Fruit fly (Drosophila melanogaster) whole organism: ENCODE results near the gene teq.

Experiments
- CG8478 ChIP-seq: fragments of >200 bp; optimal IDR thresholded peaks from 2 replicates; lab custom pipeline; 2018; ENCODE audit warnings: inconsistent platforms
- Dll ChIP-seq: fragments of >200 bp; optimal IDR thresholded peaks from 2 replicates; lab custom pipeline; 2017
- EcR ChIP-seq, 2 experiments: fragments of >200 bp; optimal IDR thresholded peaks; 2 replicates each; lab custom pipeline; 2017; ENCODE audit warnings: missing biosample characterization in 2 of 2, missing genetic modification characterization in 2 of 2, missing genetic modification reagents in 2 of 2
- pan ChIP-seq: fragments of >200 bp; optimal IDR thresholded peaks from 2 replicates; lab custom pipeline; 2017
- psq ChIP-seq: fragments of >200 bp; optimal IDR thresholded peaks from 2 replicates; lab custom pipeline; 2017
- usp ChIP-seq: fragments of >200 bp; optimal IDR thresholded peaks from 2 replicates; lab custom pipeline; 2017; ENCODE audit warnings: missing biosample characterization, missing genetic modification characterization, mixed read lengths

teq gene

dm6 chr3L:9074285-9074684 is at the start of gene teq:
Gene teq (plus strand): TSS chr3L:9074643.
- no peak for TF ChIP-seq EcR (GFP tag; optimal IDR thresholded peaks at IDR 0.05; lab: Kevin White, UChicago)
- TF ChIP-seq CG8478 (lab: Kevin White, UChicago): no peak
- no peak for TF ChIP-seq Dll (lab: Kevin White, UChicago)
- no peak for TF ChIP-seq usp (GFP tag; lab: Kevin White, UChicago)
- TF ChIP-seq pan: no peak

dm6 chr3L:9024741-9025140 is 49.7 kb upstream of the teq start:
- TF ChIP-seq Dll (lab: Kevin White, UChicago) (no peak), psq (lab: Kevin White, UChicago) (no peak), pan (no peak), EcR (GFP tag; optimal IDR thresholded peaks at IDR 0.05; lab: Kevin White, UChicago) (no peak), usp (GFP tag; lab: Kevin White, UChicago) (no peak), CG8478 (lab: Kevin White, UChicago) (no peak)

- TF ChIP-seq EcR (GFP tag; optimal IDR thresholded peaks at IDR 0.05; lab: Kevin White, UChicago) (no peak), psq (lab: Kevin White, UChicago) (no peak), usp (GFP tag; lab: Kevin White, UChicago) (no peak), pan (no peak), CG8478 (lab: Kevin White, UChicago) (no peak), Dll (lab: Kevin White, UChicago) (no peak)
These were observed 49.3 kb upstream of the teq start for dm6 chr3L:9025178-9025577.

- TF ChIP-seq psq (lab: Kevin White, UChicago) (no peak), Dll (lab: Kevin White, UChicago) (no peak), usp (GFP tag; lab: Kevin White, UChicago) (no peak), pan (no peak), EcR (GFP tag; optimal IDR thresholded peaks at IDR 0.05; lab: Kevin White, UChicago) (no peak), CG8478 (lab: Kevin White, UChicago) (no peak)
These were observed 48.8 kb upstream of the teq start for dm6 chr3L:9025680-9026079.

dm6 chr3L:9026568-9026967 is 47.9 kb upstream of the teq start:
- TF ChIP-seq CG8478 (lab: Kevin White, UChicago) (no peak), pan (no peak), EcR (GFP tag; optimal IDR thresholded peaks at IDR 0.05; lab: Kevin White, UChicago) (no peak), Dll (lab: Kevin White, UChicago) (no peak), psq (lab: Kevin White, UChicago) (no peak), usp (GFP tag; lab: Kevin White, UChicago) (no peak)

- TF ChIP-seq Dll (lab: Kevin White, UChicago): no peak
- no peak for TF ChIP-seq pan
- TF ChIP-seq usp (GFP tag; lab: Kevin White, UChicago): no peak
- TF ChIP-seq psq (lab: Kevin White, UChicago): no peak
- no peak for TF ChIP-seq EcR (GFP tag; optimal IDR thresholded peaks at IDR 0.05; lab: Kevin White, UChicago)
- no peak for TF ChIP-seq CG8478 (lab: Kevin White, UChicago)
These were observed 47.2 kb upstream of the teq start for dm6 chr3L:9027122-9027696.

- TF ChIP-seq usp (GFP tag; lab: Kevin White, UChicago) (no peak), EcR (GFP tag; optimal IDR thresholded peaks at IDR 0.05; lab: Kevin White, UChicago) (no peak), psq (lab: Kevin White, UChicago) (no peak), pan (no peak), CG8478 (lab: Kevin White, UChicago) (no peak), Dll (lab: Kevin White, UChicago) (no peak)
These were observed 46.4 kb upstream of the teq start for dm6 chr3L:9028057-9028456.

dm6 chr3L:9029183-9029789 is 45.2 kb upstream of the teq start:
- TF ChIP-seq Dll (lab: Kevin White, UChicago) (no peak), usp (GFP tag; lab: Kevin White, UChicago) (no peak), psq (lab: Kevin White, UChicago) (no peak), EcR (GFP tag; optimal IDR thresholded peaks at IDR 0.05; lab: Kevin White, UChicago) (no peak), CG8478 (lab: Kevin White, UChicago) (no peak), pan (no peak)

- TF ChIP-seq Dll (lab: Kevin White, UChicago) (no peak), psq (lab: Kevin White, UChicago) (no peak), usp (GFP tag; lab: Kevin White, UChicago) (no peak), EcR (GFP tag; optimal IDR thresholded peaks at IDR 0.05; lab: Kevin White, UChicago) (no peak), pan (no peak), CG8478 (lab: Kevin White, UChicago) (no peak)
These were observed 41.6 kb upstream of the teq start for dm6 chr3L:9032871-9033270.

dm6 chr3L:9033537-9033936 is 40.9 kb upstream of the teq start:
- TF ChIP-seq usp (GFP tag; lab: Kevin White, UChicago) (no peak), psq (lab: Kevin White, UChicago) (no peak), Dll (lab: Kevin White, UChicago) (no peak), pan (no peak)

- TF ChIP-seq pan (no peak), usp (GFP tag; lab: Kevin White, UChicago) (no peak), CG8478 (lab: Kevin White, UChicago) (no peak), Dll (lab: Kevin White, UChicago) (peak; percentile 67), EcR (GFP tag; optimal IDR thresholded peaks at IDR 0.05; lab: Kevin White, UChicago) (no peak), psq (lab: Kevin White, UChicago) (no peak)
These were observed 40.3 kb upstream of the teq start for dm6 chr3L:9033999-9034626.
